Worm (Caenorhabditis elegans): Measurements from ENCODE around the gene srw-1.

DNA sequence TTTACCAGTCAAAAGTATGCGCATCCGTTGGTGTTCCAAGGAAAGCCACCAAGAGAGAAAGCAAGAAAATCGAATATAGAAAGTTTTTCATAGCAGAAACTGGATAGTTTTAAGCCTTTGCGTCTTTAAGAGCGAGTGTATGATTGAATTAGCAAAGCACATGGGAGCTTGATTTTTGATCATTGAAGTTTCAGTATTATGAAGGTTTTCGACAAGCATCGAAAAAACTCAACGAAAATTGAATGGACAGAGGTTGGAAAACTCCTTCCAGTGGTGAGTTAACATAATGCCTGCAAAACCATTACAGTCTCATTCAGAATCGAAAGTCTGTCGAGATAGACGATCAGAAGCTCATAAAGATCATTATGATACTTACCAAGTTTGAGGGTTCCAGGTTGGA is 4.1 kb upstream of the srw-1 start, which contains the start of gene Y75B12B.13:
- TF ChIP-seq ceh-13 (GFP tag; optimal IDR thresholded peaks at IDR 0.05) (no peak), tra-4 (tag; optimal IDR thresholded peaks at IDR 0.05) (no peak), B0310.2 (tag; optimal IDR thresholded peaks at IDR 0.05) (no peak), tbx-37 (GFP tag; conservative IDR thresholded peaks at IDR 0.05) (no peak), ama-1 (optimal IDR thresholded peaks at IDR 0.05) (no peak), aly-1 (tag; optimal IDR thresholded peaks at IDR 0.05) (no peak), flt-1 (GFP tag; IDR thresholded peaks at IDR 0.05) (no peak)

All from whole organism, early embryonic.